Worm (Caenorhabditis elegans): Measurements from ENCODE around the gene H25K10.2.

ce11 chrIV:16180898-16181482 is 29.8 kb downstream of the H25K10.2 start:
- TF ChIP-seq tbx-2 (tag; optimal IDR thresholded peaks at IDR 0.05), result no peak
- TF ChIP-seq unc-86 (tag; optimal IDR thresholded peaks at IDR 0.05), result no peak

All from whole organism, late embryonic.